Fruit fly (Drosophila melanogaster): ENCODE data around the gene Srrm1.

Gene Srrm1

dm6 chr3L:13036706-13037457 lies at the start of gene Srrm1 (continued):
- TF ChIP-seq stwl (tag; optimal IDR thresholded peaks at IDR 0.05) (peak; percentile 58), Med (GFP tag) (peak; percentile 94), CG12219 (GFP tag; optimal IDR thresholded peaks at IDR 0.05) (no peak), HLHmδ (GFP tag; optimal IDR thresholded peaks at IDR 0.05) (no peak), grau (tag; optimal IDR thresholded peaks at IDR 0.05) (peak; percentile 28), CG15269 (tag; optimal IDR thresholded peaks at IDR 0.05) (no peak), CG10654 (GFP tag; optimal IDR thresholded peaks at IDR 0.05) (peak; percentile 25), Ravus (GFP tag; IDR thresholded peaks at IDR 0.05) (no peak), sqz (GFP tag; optimal IDR thresholded peaks at IDR 0.05) (no peak), CG12299 (tag; optimal IDR thresholded peaks at IDR 0.05) (no peak), ap (GFP tag; IDR thresholded peaks at IDR 0.05) (no peak), kay (GFP tag; optimal IDR thresholded peaks at IDR 0.05) (no peak), CG7556 (GFP tag; optimal IDR thresholded peaks at IDR 0.05) (no peak), dmrt99B (tag; optimal IDR thresholded peaks at IDR 0.05) (no peak), gt (GFP tag; IDR thresholded peaks at IDR 0.05) (no peak), cwo (GFP tag; optimal IDR thresholded peaks at IDR 0.05) (no peak), Deaf1 (tag; optimal IDR thresholded peaks at IDR 0.05) (peak; percentile 19), CG9876 (GFP tag; optimal IDR thresholded peaks at IDR 0.05) (peak; percentile 31), CG6689 (GFP tag; IDR thresholded peaks at IDR 0.05) (no peak), bbx (GFP tag; IDR thresholded peaks at IDR 0.05; ENCODE audit: partially characterized antibody) (peak; percentile 92), pb (GFP tag; optimal IDR thresholded peaks at IDR 0.05) (no peak), CG9727 (GFP tag; optimal IDR thresholded peaks at IDR 0.05) (peak; percentile 16), CG5245 (GFP tag; optimal IDR thresholded peaks at IDR 0.05) (peak; percentile 4), CG4617 (GFP tag; optimal IDR thresholded peaks at IDR 0.05; ENCODE audit: borderline replicate concordance) (peak; percentile 90), zfh1 (GFP tag; IDR thresholded peaks at IDR 0.05) (peak; percentile 71), run (tag; optimal IDR thresholded peaks at IDR 0.05) (no peak), CG18476 (GFP tag; optimal IDR thresholded peaks at IDR 0.05) (no peak), onecut (GFP tag; IDR thresholded peaks at IDR 0.05) (peak; percentile 94), odd (GFP tag; optimal IDR thresholded peaks at IDR 0.05) (no peak), chinmo (GFP tag; IDR thresholded peaks at IDR 0.05; ENCODE audit: partially characterized antibody) (peak; percentile 69; the same call in 1 of the 4 replicates), HmgD (GFP tag; optimal IDR thresholded peaks at IDR 0.05) (peak; percentile 30), luna (GFP tag; optimal IDR thresholded peaks at IDR 0.05) (no peak), ssp (GFP tag; IDR thresholded peaks at IDR 0.05) (no peak), az2 (GFP tag; optimal IDR thresholded peaks at IDR 0.05) (peak; percentile 16), CG11504 (tag; optimal IDR thresholded peaks at IDR 0.05) (peak; percentile 20), CG32532 (GFP tag; IDR thresholded peaks at IDR 0.05) (peak; percentile 41), gsb-n (tag; optimal IDR thresholded peaks at IDR 0.05) (no peak), NC2β (GFP tag; optimal IDR thresholded peaks at IDR 0.05) (peak; percentile 52), hkb (optimal IDR thresholded peaks at IDR 0.05) (no peak), hkb (GFP tag; IDR thresholded peaks at IDR 0.05) (peak; percentile 33; the same call in 1 of the 2 replicates)

DNA sequence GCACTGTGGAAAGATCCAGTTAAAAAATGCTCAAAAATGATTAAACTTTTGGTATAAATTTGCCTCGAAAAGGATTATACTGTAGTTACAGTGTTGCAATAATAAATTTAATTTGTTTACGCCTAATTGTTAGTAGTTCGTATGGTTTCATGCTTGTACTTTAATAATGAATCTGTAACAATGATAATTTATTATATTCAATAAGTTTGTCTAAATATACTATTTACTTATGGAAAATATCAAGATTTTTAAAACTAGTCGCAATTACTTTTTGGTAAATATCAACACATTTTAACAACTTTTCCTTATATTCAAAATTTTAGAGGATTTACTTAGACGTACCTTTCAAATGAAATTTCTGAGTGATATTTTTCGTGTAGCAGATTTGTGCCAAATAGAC lies 41.8 kb upstream of the Srrm1 start, which contains the start of gene CG11262:
TSS of gene CG11262 (plus strand) at position 301 of the 400 bp plus-strand sequence.
- TF ChIP-seq bowl (GFP tag; IDR thresholded peaks at IDR 0.05), result no peak
- no peak for TF ChIP-seq Nf-YB (GFP tag; optimal IDR thresholded peaks at IDR 0.05)
- no peak for TF ChIP-seq CG7372 (GFP tag; IDR thresholded peaks at IDR 0.05)
- no peak for TF ChIP-seq pfk (GFP tag; optimal IDR thresholded peaks at IDR 0.05)
- TF ChIP-seq CG6175 (GFP tag; IDR thresholded peaks at IDR 0.05), result no peak
- TF ChIP-seq ase (GFP tag; IDR thresholded peaks at IDR 0.05), result no peak
- no peak for TF ChIP-seq Blimp-1 (GFP tag; optimal IDR thresholded peaks at IDR 0.05)
- TF ChIP-seq Meics (GFP tag; optimal IDR thresholded peaks at IDR 0.05), result no peak
- TF ChIP-seq crc (GFP tag; optimal IDR thresholded peaks at IDR 0.05), result no peak
- no peak for TF ChIP-seq CG13424 (tag; optimal IDR thresholded peaks at IDR 0.05)
- no peak for TF ChIP-seq unc-4 (GFP tag; IDR thresholded peaks at IDR 0.05; ENCODE audit: partially characterized antibody)
- TF ChIP-seq sug (tag; optimal IDR thresholded peaks at IDR 0.05), result no peak
- no peak for TF ChIP-seq B-H1 (GFP tag; IDR thresholded peaks at IDR 0.05)
